Worm (Caenorhabditis elegans): ENCODE results near the gene tsfm-1.

DNA sequence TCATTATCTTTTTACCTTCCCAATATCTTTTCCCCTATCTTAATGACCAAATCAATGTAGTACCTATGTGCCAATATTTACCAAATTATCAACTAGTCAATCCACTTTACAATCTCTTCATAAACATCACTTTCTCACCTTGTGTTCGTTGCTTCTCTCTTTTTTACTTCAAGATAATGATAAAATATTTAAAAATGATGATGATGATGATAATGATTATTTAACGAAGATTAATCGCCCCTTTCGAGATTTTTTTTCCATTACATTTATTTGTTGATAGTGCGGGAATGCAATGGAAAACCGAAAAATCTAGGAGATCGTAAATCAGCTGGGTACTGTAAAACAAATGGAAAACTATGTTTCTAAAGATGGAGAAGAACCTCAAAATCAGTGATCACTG, 22.7 kb upstream of the tsfm-1 start:
- TF ChIP-seq nhr-237 (tag; optimal IDR thresholded peaks at IDR 0.05) (no peak), zip-8 (tag; optimal IDR thresholded peaks at IDR 0.05) (no peak), bed-3 (GFP tag; optimal IDR thresholded peaks at IDR 0.05) (no peak), mab-5 (tag; optimal IDR thresholded peaks at IDR 0.05) (no peak), unc-39 (tag; optimal IDR thresholded peaks at IDR 0.05) (no peak), unc-62 (GFP tag; optimal IDR thresholded peaks at IDR 0.05) (no peak)
